Worm (Caenorhabditis elegans) whole organism, L3 larva: ENCODE results near the gene mog-3.

ENCODE experiments used
- R02D3.7 ChIP-seq: fragments of 150-350 bp; optimal IDR thresholded peaks from 2 replicates; lab custom pipeline; 2014; ENCODE audit warnings: missing biosample characterization, missing genetic modification characterization
- ZK546.5 ChIP-seq: sonication (generic microtip); optimal IDR thresholded peaks from 2 replicates; lab custom pipeline; 2017; ENCODE audit warnings: missing biosample characterization, missing genetic modification characterization
- aly-2 ChIP-seq: fragments of 150-350 bp; optimal IDR thresholded peaks from 2 replicates; lab custom pipeline; 2014; ENCODE audit warnings: missing biosample characterization, missing genetic modification characterization
- ama-1 ChIP-seq: fragments of 150-350 bp; optimal IDR thresholded peaks from 2 replicates; lab custom pipeline; 2018
- ceh-16 ChIP-seq: sonication (generic microtip); optimal IDR thresholded peaks from 2 replicates; lab custom pipeline; 2017; ENCODE audit warnings: missing biosample characterization, missing genetic modification characterization
- ceh-82 ChIP-seq: fragments of 150-350 bp; optimal IDR thresholded peaks from 2 replicates; lab custom pipeline; 2014; ENCODE audit warnings: missing biosample characterization, missing genetic modification characterization
- ceh-9 ChIP-seq: sonication (generic microtip); optimal IDR thresholded peaks from 2 replicates; lab custom pipeline; 2018; ENCODE audit warnings: missing biosample characterization, missing genetic modification characterization
- daf-12 ChIP-seq: fragments of 150-350 bp; optimal IDR thresholded peaks from 2 replicates; lab custom pipeline; 2014; ENCODE audit warnings: missing biosample characterization, missing genetic modification reagents, missing genetic modification characterization
- egl-27 ChIP-seq: sonication (generic microtip); optimal IDR thresholded peaks from 4 replicates; lab custom pipeline; 2017; ENCODE audit warnings: missing biosample characterization, missing genetic modification reagents, missing genetic modification characterization
- egl-5 ChIP-seq: fragments of 150-350 bp; optimal IDR thresholded peaks from 2 replicates; lab custom pipeline; 2017; ENCODE audit warnings: missing biosample characterization, missing genetic modification reagents, missing genetic modification characterization, inconsistent platforms
- elt-1 ChIP-seq: fragments of 150-350 bp; optimal IDR thresholded peaks from 2 replicates; lab custom pipeline; 2014; ENCODE audit warnings: missing biosample characterization, missing genetic modification characterization
- elt-2 ChIP-seq: sonication (generic microtip); optimal IDR thresholded peaks from 2 replicates; lab custom pipeline; 2016; ENCODE audit warnings: missing genetic modification reagents, mild to moderate bottlenecking, missing genetic modification characterization, missing compliant biosample characterization
- elt-3 ChIP-seq, 3 experiments: fragments of 150-350 bp in 1 of 3; sonication (generic microtip) in 2 of 3; optimal IDR thresholded peaks; 2 replicates in 2 of 3; 4 replicates in 1 of 3; lab custom pipeline; 2014 to 2017; ENCODE audit warnings: missing biosample characterization in 3 of 3, missing genetic modification characterization in 3 of 3
- eor-1 ChIP-seq, 2 experiments: fragments of 150-350 bp; optimal IDR thresholded peaks; 2 replicates each; lab custom pipeline; 2014 to 2018; ENCODE audit warnings: missing biosample characterization in 2 of 2, missing genetic modification characterization in 2 of 2
- fkh-10 ChIP-seq: sonication (generic microtip); optimal IDR thresholded peaks from 2 replicates; lab custom pipeline; 2017; ENCODE audit warnings: missing biosample characterization, missing genetic modification reagents, missing genetic modification characterization
- fkh-2 ChIP-seq: fragments of 150-350 bp; optimal IDR thresholded peaks from 2 replicates; lab custom pipeline; 2014; ENCODE audit warnings: missing biosample characterization, missing genetic modification reagents, missing genetic modification characterization
- fos-1 ChIP-seq: fragments of 150-350 bp; optimal IDR thresholded peaks from 2 replicates; lab custom pipeline; 2014; ENCODE audit warnings: missing biosample characterization, missing genetic modification characterization
- hmg-11 ChIP-seq: sonication (generic microtip); optimal IDR thresholded peaks from 2 replicates; lab custom pipeline; 2016; ENCODE audit warnings: missing genetic modification characterization, missing compliant biosample characterization
- lin-15B ChIP-seq: fragments of 150-350 bp; optimal IDR thresholded peaks from 2 replicates; lab custom pipeline; 2014; ENCODE audit warnings: missing biosample characterization, missing genetic modification characterization
- lin-39 ChIP-seq: fragments of 150-350 bp; optimal IDR thresholded peaks from 2 replicates; lab custom pipeline; 2018; ENCODE audit warnings: missing biosample characterization, missing genetic modification reagents, missing genetic modification characterization
- lsy-12 ChIP-seq: sonication (generic microtip); optimal IDR thresholded peaks from 2 replicates; lab custom pipeline; 2016; ENCODE audit warnings: mild to moderate bottlenecking, missing genetic modification characterization, missing compliant biosample characterization
- nfya-1 ChIP-seq: sonication (generic microtip); optimal IDR thresholded peaks from 2 replicates; lab custom pipeline; 2017; ENCODE audit warnings: missing genetic modification characterization, mild to moderate bottlenecking, missing compliant biosample characterization, antibody characterized with exemption, moderate library complexity; ENCODE audit not compliant: insufficient read depth
- nhr-11 ChIP-seq: fragments of 150-350 bp; optimal IDR thresholded peaks from 2 replicates; lab custom pipeline; 2014; ENCODE audit warnings: missing biosample characterization, missing genetic modification characterization
- nhr-12 ChIP-seq: fragments of 150-350 bp; optimal IDR thresholded peaks from 2 replicates; lab custom pipeline; 2014; ENCODE audit warnings: missing biosample characterization, missing genetic modification characterization
- nhr-23 ChIP-seq: fragments of 150-350 bp; optimal IDR thresholded peaks from 2 replicates; lab custom pipeline; 2014; ENCODE audit warnings: missing biosample characterization, missing genetic modification reagents, missing genetic modification characterization
- nhr-237 ChIP-seq: fragments of 150-350 bp; optimal IDR thresholded peaks from 2 replicates; lab custom pipeline; 2014; ENCODE audit warnings: missing biosample characterization, missing genetic modification characterization
- nhr-25 ChIP-seq: sonication (generic microtip); optimal IDR thresholded peaks from 2 replicates; lab custom pipeline; 2017; ENCODE audit warnings: missing biosample characterization, missing genetic modification characterization
- nhr-28 ChIP-seq: fragments of 150-350 bp; optimal IDR thresholded peaks from 2 replicates; lab custom pipeline; 2014; ENCODE audit warnings: missing biosample characterization, missing genetic modification characterization
- nhr-43 ChIP-seq: sonication (generic microtip); optimal IDR thresholded peaks from 2 replicates; lab custom pipeline; 2016; ENCODE audit warnings: mild to moderate bottlenecking, missing genetic modification characterization, missing compliant biosample characterization; ENCODE audit not compliant: poor library complexity, severe bottlenecking
- nhr-67 ChIP-seq: fragments of 150-350 bp; optimal IDR thresholded peaks from 2 replicates; lab custom pipeline; 2014; ENCODE audit warnings: missing biosample characterization, missing genetic modification characterization
- nhr-76 ChIP-seq: fragments of 150-350 bp; sonication (generic microtip); optimal IDR thresholded peaks from 5 replicates; lab custom pipeline; 2014; ENCODE audit warnings: missing biosample characterization, missing genetic modification characterization
- nhr-77 ChIP-seq: fragments of 150-350 bp; optimal IDR thresholded peaks from 2 replicates; lab custom pipeline; 2014; ENCODE audit warnings: missing biosample characterization, missing genetic modification characterization
- pha-4 ChIP-seq: fragments of 150-350 bp; optimal IDR thresholded peaks from 2 replicates; lab custom pipeline; 2014; ENCODE audit warnings: missing biosample characterization, missing genetic modification reagents, missing genetic modification characterization
- sea-2 ChIP-seq: fragments of 150-350 bp; sonication (generic microtip); optimal IDR thresholded peaks from 4 replicates; lab custom pipeline; 2014; ENCODE audit warnings: missing biosample characterization, missing genetic modification reagents, missing genetic modification characterization
- snpc-4 ChIP-seq: fragments of 150-350 bp; optimal IDR thresholded peaks from 2 replicates; lab custom pipeline; 2014; ENCODE audit warnings: missing biosample characterization, missing genetic modification characterization
- tbx-2 ChIP-seq: sonication (generic microtip); optimal IDR thresholded peaks from 2 replicates; lab custom pipeline; 2016; ENCODE audit warnings: mild to moderate bottlenecking, missing genetic modification characterization, missing compliant biosample characterization
- unc-39 ChIP-seq: sonication (generic microtip); optimal IDR thresholded peaks from 4 replicates; lab custom pipeline; 2017; ENCODE audit warnings: missing biosample characterization, missing genetic modification characterization
- ztf-4 ChIP-seq: fragments of 150-350 bp; optimal IDR thresholded peaks from 2 replicates; lab custom pipeline; 2014; ENCODE audit warnings: missing biosample characterization, missing genetic modification characterization

Gene mog-3

ce11 chrIII:5321661-5322060 lies 13.3 kb downstream of the mog-3 start, which contains the start of gene F52C9.3:
Gene F52C9.3 (plus strand): TSS chrIII:5321885.
- TF ChIP-seq ZK546.5 (no peak), nhr-76 (no peak), nhr-43 (tag; lab: Kevin White, UChicago) (no peak), fkh-10 (GFP tag; lab: Kevin White, UChicago) (no peak), elt-3 (tag; optimal IDR thresholded peaks at IDR 0.05; lab: Kevin White, UChicago) (no peak), egl-27 (tag; lab: Kevin White, UChicago) (no peak), elt-2 (no peak), elt-1 (tag; lab: Kevin White, UChicago) (no peak)
- TF ChIP-seq, all 47 proteins: peak for 0

- TF ChIP-seq R02D3.7 (tag; lab: Kevin White, UChicago) (no peak), elt-2 (no peak), unc-39 (tag; lab: Kevin White, UChicago) (no peak), lin-39 (tag; lab: Kevin White, UChicago) (no peak), snpc-4 (tag; lab: Kevin White, UChicago) (no peak), nhr-67 (tag; lab: Kevin White, UChicago) (no peak)
- TF ChIP-seq, all 47 proteins: peak for 0
Measured at ce11 chrIII:5326323-5326722, 17.9 kb downstream of the mog-3 start, which contains the start of gene sorf-2. Gene sorf-2 (plus strand): TSS chrIII:5326623.

- TF ChIP-seq nhr-23 (no peak), nhr-25 (no peak), pha-4 (tag; lab: Kevin White, UChicago) (no peak), ceh-82 (tag; lab: Kevin White, UChicago) (no peak), nhr-77 (no peak), lin-15B (tag; lab: Kevin White, UChicago) (no peak), nhr-28 (no peak), hmg-11 (tag; lab: Kevin White, UChicago) (no peak), tbx-2 (tag; lab: Kevin White, UChicago) (no peak), ceh-9 (tag; lab: Kevin White, UChicago) (no peak), nhr-11 (tag; lab: Kevin White, UChicago) (no peak)
Measured at ce11 chrIII:5329372-5329771, 21.0 kb downstream of the mog-3 start.

ce11 chrIII:5334517-5335049 lies 26.2 kb downstream of the mog-3 start:
- TF ChIP-seq elt-2, result peak; percentile 76
- TF ChIP-seq ceh-82 (tag; lab: Kevin White, UChicago), result no peak

- no peak for TF ChIP-seq fkh-2 (tag; lab: Kevin White, UChicago)
- no peak for TF ChIP-seq sea-2 (GFP tag; lab: Kevin White, UChicago)
- no peak for TF ChIP-seq nhr-12 (tag; lab: Kevin White, UChicago)
- no peak for TF ChIP-seq lsy-12 (tag; lab: Kevin White, UChicago)
- TF ChIP-seq nfya-1 (tag; lab: Kevin White, UChicago), result no peak
- TF ChIP-seq, all 47 proteins: peak for 0
Measured at ce11 chrIII:5338787-5339186, 30.4 kb downstream of the mog-3 start.

- TF ChIP-seq ceh-9 (tag; lab: Kevin White, UChicago) (no peak), lin-39 (tag; lab: Kevin White, UChicago) (no peak), daf-12 (tag; lab: Kevin White, UChicago) (no peak), ztf-4 (tag; lab: Kevin White, UChicago) (no peak), aly-2 (no peak), fos-1 (tag; lab: Kevin White, UChicago) (no peak), nhr-77 (no peak), elt-3 (tag; optimal IDR thresholded peaks at IDR 0.05; lab: Kevin White, UChicago) (no peak), unc-39 (tag; lab: Kevin White, UChicago) (no peak), egl-5 (tag; lab: Kevin White, UChicago) (no peak), lsy-12 (tag; lab: Kevin White, UChicago) (no peak), ceh-16 (no peak), eor-1 (tag; optimal IDR thresholded peaks at IDR 0.05; lab: Kevin White, UChicago) (no peak), nhr-237 (tag; lab: Kevin White, UChicago) (no peak), ama-1 (lab: Kevin White, UChicago) (no peak), lin-15B (tag; lab: Kevin White, UChicago) (no peak)
Measured at ce11 chrIII:5340530-5340929, 32.1 kb downstream of the mog-3 start.
